Fruit fly (Drosophila melanogaster): Measurements from ENCODE around the gene Trf4-2.

DNA sequence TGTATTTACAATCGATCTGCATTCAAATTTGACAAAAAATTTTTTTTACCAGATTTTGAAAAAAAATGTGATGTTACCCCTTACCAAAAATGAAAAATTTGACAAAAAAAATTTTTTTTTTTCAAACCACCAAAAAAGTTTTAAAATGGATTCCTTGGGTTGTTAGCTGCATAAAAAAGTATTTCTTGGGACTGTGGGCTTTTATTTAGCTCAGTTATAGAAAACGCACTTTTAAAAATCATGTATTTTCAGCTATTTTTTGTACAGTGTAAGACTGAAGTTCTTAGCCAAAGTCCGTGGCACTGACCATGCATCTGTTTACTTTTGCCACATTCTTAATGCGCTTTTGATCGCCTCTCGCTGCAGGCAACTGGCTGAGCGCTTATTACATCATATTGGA, 40.4 kb downstream of the Trf4-2 start:
- TF ChIP-seq ttk (optimal IDR thresholded peaks at IDR 0.05) (no peak), psq (optimal IDR thresholded peaks at IDR 0.05) (no peak), h (optimal IDR thresholded peaks at IDR 0.05) (no peak), insv (optimal IDR thresholded peaks at IDR 0.05) (no peak)
